Worm (Caenorhabditis elegans): Measurements from ENCODE around the gene col-174.

DNA sequence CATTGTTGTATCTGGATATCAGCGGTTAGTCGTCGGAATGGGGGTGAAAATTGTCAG, 26.8 kb downstream of the col-174 start, which contains the start of the genes unc-98 and F08C6.18:
- TF ChIP-seq flt-1 (GFP tag; IDR thresholded peaks at IDR 0.05) (no peak), ref-1 (GFP tag; conservative IDR thresholded peaks at IDR 0.05) (no peak), cog-1 (tag; optimal IDR thresholded peaks at IDR 0.05) (no peak), T22C8.4 (GFP tag; IDR thresholded peaks at IDR 0.05) (no peak)

Measured in whole organism, midembryonic.